Worm (Caenorhabditis elegans): ENCODE measurements around the gene C50D2.7.

ce11 chrII:57370-57769 is 37.7 kb downstream of the C50D2.7 start, which contains the start of gene ascc-1:
- TF ChIP-seq aly-1 (tag; optimal IDR thresholded peaks at IDR 0.05) (no peak), ama-1 (optimal IDR thresholded peaks at IDR 0.05) (no peak), flt-1 (GFP tag; IDR thresholded peaks at IDR 0.05) (no peak), hnd-1 (tag; optimal IDR thresholded peaks at IDR 0.05) (no peak), B0310.2 (tag; optimal IDR thresholded peaks at IDR 0.05) (no peak), ets-7 (tag; optimal IDR thresholded peaks at IDR 0.05) (no peak), tbx-11 (GFP tag; IDR thresholded peaks at IDR 0.05) (no peak), sea-1 (GFP tag; conservative IDR thresholded peaks at IDR 0.05) (no peak)

All from whole organism, early embryonic.